Fruit fly (Drosophila melanogaster) whole organism, embryonic: Measurements from ENCODE around the gene sra.

Experiments used
- Antp ChIP-seq: fragments of 200-800 bp; sonication (Bioruptor generic); optimal IDR thresholded peaks from 3 replicates; lab custom pipeline; 2016; ENCODE audit warnings: missing biosample characterization, missing genetic modification characterization
- BtbVII ChIP-seq: fragments of 200-800 bp; sonication (Bioruptor generic); optimal IDR thresholded peaks from 3 replicates; lab custom pipeline; 2017; ENCODE audit warnings: missing biosample characterization, mild to moderate bottlenecking, missing genetic modification characterization
- Bteb2 ChIP-seq: fragments of 200-800 bp; sonication (Bioruptor generic); optimal IDR thresholded peaks from 2 replicates; lab custom pipeline; 2016; ENCODE audit warnings: missing biosample characterization, missing genetic modification characterization
- CG10209 ChIP-seq: fragments of 200-800 bp; sonication (Bioruptor generic); optimal IDR thresholded peaks from 3 replicates; lab custom pipeline; 2017; ENCODE audit warnings: missing biosample characterization, mild to moderate bottlenecking, missing genetic modification characterization, missing genetic modification reagents
- CG10267 ChIP-seq: fragments of 200-800 bp; sonication (Bioruptor generic); optimal IDR thresholded peaks from 2 replicates; lab custom pipeline; 2018; ENCODE audit warnings: missing biosample characterization, mild to moderate bottlenecking, missing genetic modification characterization, moderate library complexity
- CG11085 ChIP-seq: fragments of 200-800 bp; sonication (Bioruptor generic); IDR thresholded peaks from 2 replicates; pipeline ENCODE4 v1.3.6; 2022; ENCODE audit warnings: missing biosample characterization, missing genetic modification characterization
- CG11398 ChIP-seq: fragments of 200-800 bp; sonication (Bioruptor generic); optimal IDR thresholded peaks from 2 replicates; lab custom pipeline; 2016; ENCODE audit warnings: missing biosample characterization, missing genetic modification characterization
- CG11456 ChIP-seq: fragments of 200-800 bp; sonication (Bioruptor generic); IDR thresholded peaks from 3 replicates; pipeline ENCODE4 v1.3.6; 2022; ENCODE audit warnings: missing biosample characterization, missing genetic modification characterization
- CG11504 ChIP-seq: fragments of 200-800 bp; sonication (Bioruptor generic); optimal IDR thresholded peaks from 3 replicates; lab custom pipeline; 2019; ENCODE audit warnings: missing biosample characterization, mild to moderate bottlenecking, missing genetic modification characterization, moderate library complexity
- CG11696 ChIP-seq: fragments of 200-800 bp; sonication (Bioruptor generic); IDR thresholded peaks from 2 replicates; pipeline ENCODE4 v1.3.6; 2022; ENCODE audit warnings: missing biosample characterization, missing genetic modification characterization
- CG13424 ChIP-seq: fragments of 200-800 bp; sonication (Bioruptor generic); optimal IDR thresholded peaks from 2 replicates; lab custom pipeline; 2019; ENCODE audit warnings: missing biosample characterization, mild to moderate bottlenecking, missing genetic modification characterization, moderate library complexity
- CG15269 ChIP-seq: fragments of 200-800 bp; sonication (Bioruptor generic); optimal IDR thresholded peaks from 2 replicates; lab custom pipeline; 2018; ENCODE audit warnings: missing biosample characterization, mild to moderate bottlenecking, missing genetic modification characterization, moderate library complexity
- CG1603 ChIP-seq: fragments of 200-800 bp; sonication (Bioruptor generic); optimal IDR thresholded peaks from 2 replicates; lab custom pipeline; 2019; ENCODE audit warnings: missing biosample characterization, mild to moderate bottlenecking, missing genetic modification characterization, moderate library complexity
- CG16815 ChIP-seq: fragments of 200-800 bp; sonication (Bioruptor generic); optimal IDR thresholded peaks from 3 replicates; lab custom pipeline; 2017; ENCODE audit warnings: missing biosample characterization, mild to moderate bottlenecking, missing genetic modification characterization
- CG16863 ChIP-seq: fragments of 200-800 bp; sonication (Bioruptor generic); optimal IDR thresholded peaks from 3 replicates; lab custom pipeline; 2016; ENCODE audit warnings: missing biosample characterization, missing genetic modification characterization
- CG17361 ChIP-seq: fragments of 200-800 bp; sonication (Bioruptor generic); IDR thresholded peaks from 3 replicates; pipeline ENCODE4 v1.3.6; 2022; ENCODE audit warnings: missing biosample characterization, missing genetic modification characterization
- CG17385 ChIP-seq: fragments of 200-800 bp; sonication (Bioruptor generic); optimal IDR thresholded peaks from 3 replicates; lab custom pipeline; 2018; ENCODE audit warnings: missing biosample characterization, mild to moderate bottlenecking, missing genetic modification characterization
- CG17802 ChIP-seq: fragments of 200-800 bp; sonication (Bioruptor generic); optimal IDR thresholded peaks from 2 replicates; lab custom pipeline; 2018; ENCODE audit warnings: missing biosample characterization, mild to moderate bottlenecking, missing genetic modification characterization, moderate library complexity
- CG18262 ChIP-seq: fragments of 200-800 bp; optimal IDR thresholded peaks from 3 replicates; lab custom pipeline; 2019; ENCODE audit warnings: missing biosample characterization, mild to moderate bottlenecking, missing genetic modification characterization, moderate library complexity
- CG2678 ChIP-seq: fragments of 200-800 bp; sonication (Bioruptor generic); optimal IDR thresholded peaks from 3 replicates; lab custom pipeline; 2019; ENCODE audit warnings: missing biosample characterization, mild to moderate bottlenecking, missing genetic modification characterization, moderate library complexity
- CG32772 ChIP-seq: fragments of 200-800 bp; sonication (Bioruptor generic); IDR thresholded peaks from 2 replicates; pipeline ENCODE4 v1.3.6; 2022; ENCODE audit warnings: missing biosample characterization, missing genetic modification characterization
- CG6854 ChIP-seq: fragments of 200-800 bp; sonication (Bioruptor generic); optimal IDR thresholded peaks from 3 replicates; lab custom pipeline; 2017; ENCODE audit warnings: missing biosample characterization, mild to moderate bottlenecking, missing genetic modification characterization
- CG8924 ChIP-seq: fragments of 200-800 bp; optimal IDR thresholded peaks from 3 replicates; lab custom pipeline; 2019; ENCODE audit warnings: missing biosample characterization, mild to moderate bottlenecking, missing genetic modification characterization, moderate library complexity
- CG9215 ChIP-seq: fragments of 200-800 bp; sonication (Bioruptor generic); IDR thresholded peaks from 2 replicates; pipeline ENCODE4 v1.3.6; 2022; ENCODE audit warnings: missing biosample characterization, missing genetic modification characterization
- Fer3 ChIP-seq: fragments of 200-800 bp; sonication (Bioruptor generic); optimal IDR thresholded peaks from 2 replicates; lab custom pipeline; 2018; ENCODE audit warnings: missing biosample characterization, mild to moderate bottlenecking, missing genetic modification characterization, moderate library complexity
- Hr3 ChIP-seq: fragments of 200-800 bp; sonication (Bioruptor generic); optimal IDR thresholded peaks from 3 replicates; lab custom pipeline; 2016; ENCODE audit warnings: missing biosample characterization, missing genetic modification characterization
- Pdp1 ChIP-seq, 2 experiments: fragments of 200-800 bp; sonication (Bioruptor generic); optimal IDR thresholded peaks; 3 replicates each; lab custom pipeline; 2016; ENCODE audit warnings: missing biosample characterization in 2 of 2, missing genetic modification characterization in 2 of 2, mild to moderate bottlenecking in 1 of 2, moderate library complexity in 1 of 2
- Spps ChIP-seq: fragments of 200-800 bp; sonication (Bioruptor generic); optimal IDR thresholded peaks from 2 replicates; lab custom pipeline; 2018; ENCODE audit warnings: missing biosample characterization, mild to moderate bottlenecking, missing genetic modification characterization
- Xbp1 ChIP-seq: fragments of 200-800 bp; sonication (Bioruptor generic); optimal IDR thresholded peaks from 3 replicates; lab custom pipeline; 2016; ENCODE audit warnings: missing biosample characterization, mild to moderate bottlenecking, missing genetic modification characterization
- br ChIP-seq: fragments of >200 bp; optimal IDR thresholded peaks from 2 replicates; lab custom pipeline; 2017
- caup ChIP-seq: fragments of 200-800 bp; sonication (Bioruptor generic); optimal IDR thresholded peaks from 3 replicates; lab custom pipeline; 2017; ENCODE audit warnings: missing biosample characterization, mild to moderate bottlenecking, missing genetic modification characterization, moderate library complexity; ENCODE audit not compliant: severe bottlenecking
- crol ChIP-seq: fragments of 200-800 bp; sonication (Bioruptor generic); IDR thresholded peaks from 2 replicates; pipeline ENCODE4 v1.3.6; 2022; ENCODE audit warnings: missing biosample characterization, missing genetic modification characterization
- cwo ChIP-seq: fragments of 200-800 bp; sonication (Bioruptor generic); optimal IDR thresholded peaks from 3 replicates; lab custom pipeline; 2017; ENCODE audit warnings: missing biosample characterization, missing genetic modification characterization, mild to moderate bottlenecking, moderate library complexity, missing genetic modification reagents
- dmrt99B ChIP-seq: fragments of 200-800 bp; sonication (Bioruptor generic); optimal IDR thresholded peaks from 2 replicates; lab custom pipeline; 2018; ENCODE audit warnings: missing biosample characterization, mild to moderate bottlenecking, missing genetic modification characterization, moderate library complexity
- dpn ChIP-seq, 2 experiments: fragments of 200-800 bp; sonication (Bioruptor generic); optimal IDR thresholded peaks; 3 replicates each; lab custom pipeline; 2016; ENCODE audit warnings: missing biosample characterization in 2 of 2, missing genetic modification characterization in 2 of 2
- grau ChIP-seq: fragments of 200-800 bp; optimal IDR thresholded peaks from 3 replicates; lab custom pipeline; 2019; ENCODE audit warnings: missing biosample characterization, mild to moderate bottlenecking, missing genetic modification characterization, moderate library complexity
- gsb ChIP-seq: fragments of 200-800 bp; sonication (Bioruptor generic); IDR thresholded peaks from 2 replicates; pipeline ENCODE4 v1.3.6; 2022; ENCODE audit warnings: missing biosample characterization, missing genetic modification characterization
- hbn ChIP-seq: fragments of 200-800 bp; sonication (Bioruptor generic); IDR thresholded peaks from 2 replicates; pipeline ENCODE4 v1.3.6; 2022; ENCODE audit warnings: missing biosample characterization, missing genetic modification characterization; ENCODE audit not compliant: partially characterized antibody
- pan ChIP-seq, 4 experiments: fragments of >200 bp in 3 of 4; fragments of 200-800 bp in 1 of 4; sonication (Bioruptor generic) in 1 of 4; optimal IDR thresholded peaks in 3 of 4; IDR thresholded peaks in 1 of 4; 2 replicates each; pipeline versions ENCODE4 v1.3.6 to Lab custom; 2017 to 2022; ENCODE audit warnings: missing biosample characterization in 2 of 4, missing genetic modification characterization in 2 of 4, mixed read lengths in 1 of 4
- run ChIP-seq: fragments of 200-800 bp; sonication (Bioruptor generic); optimal IDR thresholded peaks from 3 replicates; lab custom pipeline; 2018; ENCODE audit warnings: missing biosample characterization, mild to moderate bottlenecking, missing genetic modification characterization
- slbo ChIP-seq: fragments of 200-800 bp; sonication (Bioruptor generic); IDR thresholded peaks from 2 replicates; pipeline ENCODE4 v1.3.6; 2022; ENCODE audit warnings: missing biosample characterization, missing genetic modification characterization
- sob ChIP-seq: fragments of 200-800 bp; sonication (Bioruptor generic); IDR thresholded peaks from 2 replicates; pipeline ENCODE4 v1.3.6; 2022; ENCODE audit warnings: missing biosample characterization, missing genetic modification characterization
- sr ChIP-seq: fragments of 200-800 bp; sonication (Bioruptor generic); IDR thresholded peaks from 3 replicates; pipeline ENCODE4 v1.3.6; 2022; ENCODE audit warnings: missing biosample characterization, missing genetic modification characterization
- tin ChIP-seq: fragments of 200-800 bp; sonication (Bioruptor generic); optimal IDR thresholded peaks from 3 replicates; lab custom pipeline; 2016; ENCODE audit warnings: missing biosample characterization, missing genetic modification characterization
- tna ChIP-seq: fragments of 200-800 bp; sonication (Bioruptor generic); IDR thresholded peaks from 2 replicates; pipeline ENCODE4 v1.3.6; 2022; ENCODE audit warnings: missing biosample characterization, missing genetic modification characterization; ENCODE audit not compliant: partially characterized antibody
- zen ChIP-seq: fragments of 200-800 bp; sonication (Bioruptor generic); optimal IDR thresholded peaks from 3 replicates; lab custom pipeline; 2018; ENCODE audit warnings: missing biosample characterization, mild to moderate bottlenecking, missing genetic modification characterization, moderate library complexity
- zf30C ChIP-seq: fragments of 200-800 bp; sonication (Bioruptor generic); optimal IDR thresholded peaks from 3 replicates; lab custom pipeline; 2018; ENCODE audit warnings: missing biosample characterization, mild to moderate bottlenecking, missing genetic modification characterization

sra gene

dm6 chr3R:16209714-16210553 is 23.1 kb downstream of the sra start (continued):
- TF ChIP-seq CG17802 (tag; lab: Kevin White, UChicago) (no peak), tna (0 out of 2 replicates have a peak, but pooled peaks have one; percentile 26), zf30C (GFP tag; lab: Kevin White, UChicago) (no peak), Spps (no peak), hbn (no peak), CG2678 (tag; lab: Kevin White, UChicago) (peak; percentile 72), CG16815 (peak; percentile 9), BtbVII (peak; percentile 37), CG10209 (GFP tag; lab: Kevin White, UChicago) (peak; percentile 44), CG11085 (GFP tag; lab: Robert Waterston, UW) (peak; percentile 10; the same call in 1 of the 2 replicates), CG15269 (tag; lab: Kevin White, UChicago) (peak; percentile 53), sob (0 out of 2 replicates have a peak, but pooled peaks have one; percentile 11), CG8924 (tag; lab: Kevin White, UChicago) (peak; percentile 9), CG13424 (peak; percentile 40), run (tag; lab: Kevin White, UChicago) (no peak), CG9215 (peak; percentile 19; the same call in 1 of the 2 replicates), dmrt99B (tag; lab: Kevin White, UChicago) (peak; percentile 54), Antp (GFP tag; lab: Kevin White, UChicago) (no peak), sr (GFP tag; lab: Robert Waterston, UW) (peak; percentile 62; the same call in 2 of the 3 replicates), CG32772 (GFP tag; lab: Robert Waterston, UW) (0 out of 2 replicates have a peak, but pooled peaks have one; percentile 16), Xbp1 (GFP tag; lab: Kevin White, UChicago) (peak; percentile 4), caup (GFP tag; lab: Kevin White, UChicago) (peak; percentile 33), CG17361 (GFP tag; lab: Robert Waterston, UW) (peak; percentile 49; the same call in 1 of the 3 replicates), Hr3 (peak; percentile 21), CG11504 (tag; lab: Kevin White, UChicago) (peak; percentile 71), CG6854 (GFP tag; lab: Kevin White, UChicago) (peak; percentile 63), CG10267 (tag; lab: Kevin White, UChicago) (peak; percentile 6), Bteb2 (GFP tag; lab: Kevin White, UChicago) (no peak), grau (peak; percentile 52), CG16863 (GFP tag; lab: Kevin White, UChicago) (no peak), CG18262 (tag; lab: Kevin White, UChicago) (peak; percentile 54), dpn (GFP tag; optimal IDR thresholded peaks at IDR 0.05; lab: Kevin White, UChicago) (peak in 1 of 2 experiments; percentile 29), gsb (GFP tag; lab: Robert Waterston, UW) (no peak; the same call in 1 of the 2 replicates), CG1603 (tag; lab: Kevin White, UChicago) (no peak), CG17385 (GFP tag; lab: Kevin White, UChicago) (peak; percentile 43), zen (tag; lab: Kevin White, UChicago) (no peak), CG11398 (GFP tag; lab: Kevin White, UChicago) (no peak), pan (optimal IDR thresholded peaks at IDR 0.05; lab: Kevin White, UChicago) (no peak), pan (GFP tag; optimal IDR thresholded peaks at IDR 0.05 in 1 of 2, IDR thresholded peaks at IDR 0.05 in 1 of 2) (peak in 1 of 2 experiments; percentile 11), br (lab: Kevin White, UChicago) (no peak), CG11696 (GFP tag; lab: Robert Waterston, UW) (no peak), Fer3 (peak; percentile 8), slbo (0 out of 2 replicates have a peak, but pooled peaks have one; percentile 27), CG11456 (GFP tag; lab: Robert Waterston, UW) (no peak), Pdp1 (GFP tag; optimal IDR thresholded peaks at IDR 0.05; lab: Kevin White, UChicago) (peak in 1 of 2 experiments; percentile 7), cwo (peak; percentile 63), tin (GFP tag; lab: Kevin White, UChicago) (no peak), crol (GFP tag; lab: Robert Waterston, UW) (peak; percentile 64)
